Fruit fly (Drosophila melanogaster) ovary, adult (tissue): ENCODE data around the gene Ssu72.
A peak's percentile ranks its signal among the peaks of the same experiment; 100 is the strongest.

Source experiments
- CG17801 ChIP-seq: fragments of 200-800 bp; optimal IDR thresholded peaks from 2 replicates; lab custom pipeline; 2019; ENCODE audit warnings: missing biosample characterization, mild to moderate bottlenecking, missing genetic modification characterization, moderate library complexity; ENCODE audit not compliant: partially characterized antibody

The Ssu72 gene

dm6 chrX:19690050-19690449 is 25.7 kb downstream of the Ssu72 start:
- no peak for TF ChIP-seq CG17801 (GFP tag; lab: Kevin White, UChicago)

dm6 chrX:19692951-19693698 is 28.8 kb downstream of the Ssu72 start, which contains the start of gene Mer:
Mer (minus strand) TSS chrX:19693500.
- peak; percentile 85 for TF ChIP-seq CG17801 (GFP tag; lab: Kevin White, UChicago)

- TF ChIP-seq CG17801 (GFP tag; lab: Kevin White, UChicago), result no peak
Measured at dm6 chrX:19694792-19695558, 30.6 kb downstream of the Ssu72 start, which contains the start of gene CG14229. CG14229 (minus strand) TSS chrX:19695250.

- no peak for TF ChIP-seq CG17801 (GFP tag; lab: Kevin White, UChicago)
Measured at dm6 chrX:19696845-19697244, 32.5 kb downstream of the Ssu72 start, which contains the start of gene Cdc42. Cdc42 (plus strand) TSS chrX:19697091.

- TF ChIP-seq CG17801 (GFP tag; lab: Kevin White, UChicago), result no peak
Measured at dm6 chrX:19697255-19697877, 33.0 kb downstream of the Ssu72 start.

- TF ChIP-seq CG17801 (GFP tag; lab: Kevin White, UChicago), result peak; percentile 48
Measured at dm6 chrX:19701611-19702010, 37.2 kb downstream of the Ssu72 start, which contains the start of gene Tcs4. Tcs4 (minus strand) TSS chrX:19701755.

- TF ChIP-seq CG17801 (GFP tag; lab: Kevin White, UChicago), result peak; percentile 48
Measured at dm6 chrX:19704083-19704482, 39.7 kb downstream of the Ssu72 start, which contains the start of the genes CG14230 and CG14232. CG14230 (plus strand) TSS chrX:19704176. CG14232 (minus strand) TSS chrX:19704259.

- no peak for TF ChIP-seq CG17801 (GFP tag; lab: Kevin White, UChicago)
Measured at dm6 chrX:19711936-19712335, 47.6 kb downstream of the Ssu72 start.

dm6 chrX:19712898-19713627 is 48.7 kb downstream of the Ssu72 start, which contains the start of gene meso18E:
meso18E (minus strand) TSS chrX:19713045.
- no peak for TF ChIP-seq CG17801 (GFP tag; lab: Kevin White, UChicago)

dm6 chrX:19714816-19715215 is 50.5 kb downstream of the Ssu72 start:
- TF ChIP-seq CG17801 (GFP tag; lab: Kevin White, UChicago), result no peak
